Worm (Caenorhabditis elegans): Measurements from ENCODE around the gene F44G4.6.
A peak's percentile ranks its signal among the peaks of the same experiment; 100 is the strongest.

F44G4.6 gene

ce11 chrII:9029218-9029672 is 27.7 kb upstream of the F44G4.6 start, which contains the start of gene F37B12.1:
Gene F37B12.1, minus strand, starts transcription at chrII:9029268.
- TF ChIP-seq daf-12 (tag; optimal IDR thresholded peaks at IDR 0.05) (no peak), php-3 (GFP tag; IDR thresholded peaks at IDR 0.05) (no peak), fkh-10 (GFP tag; optimal IDR thresholded peaks at IDR 0.05) (no peak), mdl-1 (tag; optimal IDR thresholded peaks at IDR 0.05) (peak in 1 of 2 experiments; percentile 15), lin-38 (GFP tag; IDR thresholded peaks at IDR 0.05) (no peak), T26A8.4 (GFP tag; IDR thresholded peaks at IDR 0.05) (no peak), aha-1 (tag) (peak; percentile 97), nhr-41 (GFP tag; IDR thresholded peaks at IDR 0.05) (no peak)

DNA sequence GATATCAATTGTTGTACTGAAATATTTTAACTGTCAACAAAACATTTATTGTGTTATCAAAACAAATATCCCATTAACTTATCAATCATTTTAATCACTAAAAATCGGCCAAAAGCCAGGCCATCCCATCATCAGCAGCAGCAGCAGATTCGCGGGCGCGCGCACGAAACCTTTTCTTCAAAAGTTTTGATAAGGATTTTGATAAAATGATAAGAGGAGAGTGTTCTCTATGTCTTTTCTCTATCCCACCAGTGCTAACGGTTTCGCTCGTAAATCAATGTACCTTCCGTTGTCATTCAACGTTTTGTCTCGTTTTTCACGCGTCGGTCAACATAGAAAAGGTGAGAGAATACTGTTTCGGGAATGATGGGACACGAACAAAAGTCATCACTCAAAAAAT is 26.5 kb upstream of the F44G4.6 start:
- TF ChIP-seq hlh-30 (tag; optimal IDR thresholded peaks at IDR 0.05; ENCODE audit: insufficient read depth) (peak; percentile 36), mxl-3 (GFP tag; optimal IDR thresholded peaks at IDR 0.05) (peak; percentile 37), dve-1 (tag; optimal IDR thresholded peaks at IDR 0.05; ENCODE audit: insufficient read depth) (peak; percentile 35), ama-1 (optimal IDR thresholded peaks at IDR 0.05) (no peak), F37D6.2 (tag; optimal IDR thresholded peaks at IDR 0.05) (no peak), cey-2 (tag; optimal IDR thresholded peaks at IDR 0.05; ENCODE audit: borderline replicate concordance, insufficient read depth) (no peak), nhr-28 (tag; optimal IDR thresholded peaks at IDR 0.05) (peak; percentile 26), nhr-25 (tag; optimal IDR thresholded peaks at IDR 0.05; ENCODE audit: borderline replicate concordance, insufficient read depth) (no peak)

- TF ChIP-seq egl-43 (GFP tag; IDR thresholded peaks at IDR 0.05) (no peak), unc-62 (GFP tag; optimal IDR thresholded peaks at IDR 0.05 in 1 of 2) (peak in 1 of 2 experiments; percentile 23), unc-62 (tag; optimal IDR thresholded peaks at IDR 0.05) (no peak)
Observed at ce11 chrII:9026348-9026747, 24.8 kb upstream of the F44G4.6 start.

ce11 chrII:9024312-9024711 is 22.7 kb upstream of the F44G4.6 start:
- no peak for TF ChIP-seq nhr-11 (tag; optimal IDR thresholded peaks at IDR 0.05)
- TF ChIP-seq set-16 (GFP tag; IDR thresholded peaks at IDR 0.05), result no peak
- no peak for TF ChIP-seq Y5F2A.4 (GFP tag; optimal IDR thresholded peaks at IDR 0.05)
- TF ChIP-seq tra-1 (GFP tag; IDR thresholded peaks at IDR 0.05), result no peak
- TF ChIP-seq unc-39 (tag; optimal IDR thresholded peaks at IDR 0.05), result no peak
- peak in 1 of 2 experiments; percentile 40 for TF ChIP-seq unc-62 (GFP tag; optimal IDR thresholded peaks at IDR 0.05 in 1 of 2)
- no peak for TF ChIP-seq unc-62 (tag; optimal IDR thresholded peaks at IDR 0.05)
- TF ChIP-seq spr-3 (GFP tag; optimal IDR thresholded peaks at IDR 0.05), result no peak
- TF ChIP-seq zfp-3 (GFP tag; conservative IDR thresholded peaks at IDR 0.05), result no peak
- TF ChIP-seq nhr-77 (tag; optimal IDR thresholded peaks at IDR 0.05), result no peak
- peak; percentile 93 for TF ChIP-seq aha-1 (tag)
- no peak for TF ChIP-seq lin-29 (GFP tag; IDR thresholded peaks at IDR 0.05)
- no peak for TF ChIP-seq skn-1 (tag; optimal IDR thresholded peaks at IDR 0.05)

ce11 chrII:9021625-9022024 is 20.0 kb upstream of the F44G4.6 start:
- TF ChIP-seq tag-97 (GFP tag; IDR thresholded peaks at IDR 0.05) (no peak), unc-62 (GFP tag; optimal IDR thresholded peaks at IDR 0.05 in 1 of 2) (peak in 1 of 2 experiments; percentile 96), unc-62 (tag; optimal IDR thresholded peaks at IDR 0.05) (no peak)

ce11 chrII:9019704-9020103 is 18.1 kb upstream of the F44G4.6 start, which contains the start of gene dep-1:
Gene dep-1, minus strand, starts transcription at chrII:9019798.
- TF ChIP-seq mxl-2 (GFP tag; conservative IDR thresholded peaks at IDR 0.05), result no peak
